Worm (Caenorhabditis elegans) whole organism, midembryonic: ENCODE data around the gene D1079.1.

ENCODE experiments used
- T22C8.4 ChIP-seq: fragments of 200-800 bp; sonication (Bioruptor generic); IDR thresholded peaks from 2 replicates; pipeline ENCODE4 v1.3.6; 2022; ENCODE audit warnings: missing genetic modification characterization, missing compliant biosample characterization
- cog-1 ChIP-seq: sonication (generic microtip); optimal IDR thresholded peaks from 2 replicates; lab custom pipeline; 2016; ENCODE audit warnings: missing genetic modification characterization, missing compliant biosample characterization
- klf-2 ChIP-seq: fragments of 200-800 bp; sonication (Bioruptor generic); conservative IDR thresholded peaks from 2 replicates; pipeline ENCODE4 v1.3.6; 2022; ENCODE audit warnings: missing genetic modification reagents, missing genetic modification characterization, missing compliant biosample characterization
- tab-1 ChIP-seq: fragments of 200-800 bp; sonication (Bioruptor generic); IDR thresholded peaks from 2 replicates; pipeline ENCODE4 v1.3.6; 2022; ENCODE audit warnings: missing genetic modification characterization, missing compliant biosample characterization
- ztf-23 ChIP-seq: fragments of 200-800 bp; sonication (Bioruptor generic); IDR thresholded peaks from 2 replicates; pipeline ENCODE4 v1.3.6; 2022; ENCODE audit warnings: missing genetic modification reagents, missing genetic modification characterization, missing compliant biosample characterization

ce11 chrX:4357467-4357866 lies 45.5 kb upstream of the D1079.1 start, which contains the start of gene F14H12.6:
- TF ChIP-seq tab-1 (GFP tag; lab: Robert Waterston, UW) (no peak), klf-2 (GFP tag; lab: Robert Waterston, UW) (no peak), ztf-23 (GFP tag; lab: Robert Waterston, UW) (no peak), cog-1 (tag; lab: Kevin White, UChicago) (no peak), T22C8.4 (GFP tag; lab: Robert Waterston, UW) (no peak)
